Worm (Caenorhabditis elegans): ENCODE data around the gene C35D10.10.

ce11 chrIII:4906896-4907295, 45.3 kb upstream of the C35D10.10 start, which contains the start of gene rom-1:
- no peak for TF ChIP-seq nhr-28 (tag; optimal IDR thresholded peaks at IDR 0.05)
- TF ChIP-seq nhr-20 (tag; optimal IDR thresholded peaks at IDR 0.05), result no peak
- no peak for TF ChIP-seq egl-27 (tag; optimal IDR thresholded peaks at IDR 0.05)
- TF ChIP-seq nhr-47 (tag; optimal IDR thresholded peaks at IDR 0.05), result no peak
- no peak for TF ChIP-seq lin-15B (tag; optimal IDR thresholded peaks at IDR 0.05)
- TF ChIP-seq elt-2 (tag; optimal IDR thresholded peaks at IDR 0.05), result no peak
- TF ChIP-seq mep-1 (tag; optimal IDR thresholded peaks at IDR 0.05), result no peak
- TF ChIP-seq dpl-1 (GFP tag; optimal IDR thresholded peaks at IDR 0.05), result no peak
- TF ChIP-seq nhr-11 (tag; optimal IDR thresholded peaks at IDR 0.05), result no peak

All from whole organism, L1 larva.